Worm (Caenorhabditis elegans): ENCODE results near the gene F20B6.6.

Gene F20B6.6

ce11 chrX:4190537-4191144, 11.4 kb downstream of the F20B6.6 start, which contains the start of gene vha-12:
vha-12 (plus strand) TSS chrX:4191094.
- TF ChIP-seq sea-2 (GFP tag; optimal IDR thresholded peaks at IDR 0.05) (no peak), ceh-16 (tag; optimal IDR thresholded peaks at IDR 0.05) (no peak), fkh-2 (tag; optimal IDR thresholded peaks at IDR 0.05) (no peak), eor-1 (tag; optimal IDR thresholded peaks at IDR 0.05) (peak in 1 of 2 experiments; percentile 3), nhr-76 (tag; optimal IDR thresholded peaks at IDR 0.05) (peak; percentile 10), nhr-43 (tag; optimal IDR thresholded peaks at IDR 0.05; ENCODE audit: poor library complexity, severe bottlenecking) (peak; percentile 86), egl-27 (tag; optimal IDR thresholded peaks at IDR 0.05) (peak; percentile 49), nhr-28 (tag; optimal IDR thresholded peaks at IDR 0.05) (no peak), unc-62 (GFP tag; optimal IDR thresholded peaks at IDR 0.05) (peak; percentile 7), mdl-1 (tag; optimal IDR thresholded peaks at IDR 0.05) (peak; percentile 19), jun-1 (tag; optimal IDR thresholded peaks at IDR 0.05) (peak; percentile 93), nhr-25 (tag; optimal IDR thresholded peaks at IDR 0.05) (peak; percentile 97), mml-1 (tag; optimal IDR thresholded peaks at IDR 0.05) (no peak), fkh-10 (GFP tag; optimal IDR thresholded peaks at IDR 0.05) (peak; percentile 59), ztf-11 (tag; optimal IDR thresholded peaks at IDR 0.05) (no peak), egl-5 (tag; optimal IDR thresholded peaks at IDR 0.05) (peak; percentile 75), snpc-4 (tag; optimal IDR thresholded peaks at IDR 0.05) (peak; percentile 74), tbx-2 (tag; optimal IDR thresholded peaks at IDR 0.05) (peak; percentile 58), unc-39 (tag; optimal IDR thresholded peaks at IDR 0.05) (no peak), aly-2 (tag; optimal IDR thresholded peaks at IDR 0.05) (no peak), zag-1 (tag; optimal IDR thresholded peaks at IDR 0.05) (peak; percentile 48), nhr-23 (tag; optimal IDR thresholded peaks at IDR 0.05) (peak; percentile 98), pha-4 (tag; optimal IDR thresholded peaks at IDR 0.05) (peak; percentile 93), nhr-12 (tag; optimal IDR thresholded peaks at IDR 0.05) (no peak), nhr-67 (tag; optimal IDR thresholded peaks at IDR 0.05) (no peak), ama-1 (optimal IDR thresholded peaks at IDR 0.05) (no peak), ceh-82 (tag; optimal IDR thresholded peaks at IDR 0.05) (peak; percentile 55), lsy-12 (tag; optimal IDR thresholded peaks at IDR 0.05) (peak; percentile 72), fos-1 (tag; optimal IDR thresholded peaks at IDR 0.05) (no peak), elt-1 (tag; optimal IDR thresholded peaks at IDR 0.05) (no peak), ZK546.5 (tag; optimal IDR thresholded peaks at IDR 0.05) (no peak), nhr-237 (tag; optimal IDR thresholded peaks at IDR 0.05) (no peak), daf-12 (tag; optimal IDR thresholded peaks at IDR 0.05) (no peak), pqm-1 (tag; optimal IDR thresholded peaks at IDR 0.05) (peak; percentile 93), lin-39 (tag; optimal IDR thresholded peaks at IDR 0.05) (peak; percentile 89), ceh-9 (tag; optimal IDR thresholded peaks at IDR 0.05) (no peak), ztf-4 (tag; optimal IDR thresholded peaks at IDR 0.05) (peak; percentile 33), nhr-77 (tag; optimal IDR thresholded peaks at IDR 0.05) (no peak), elt-2 (tag; optimal IDR thresholded peaks at IDR 0.05) (peak; percentile 88), nfya-1 (tag; optimal IDR thresholded peaks at IDR 0.05; ENCODE audit: insufficient read depth) (peak; percentile 94), ceh-28 (tag; optimal IDR thresholded peaks at IDR 0.05) (peak; percentile 85), R02D3.7 (tag; optimal IDR thresholded peaks at IDR 0.05) (peak; percentile 71), elt-3 (tag; optimal IDR thresholded peaks at IDR 0.05) (peak in 1 of 3 experiments; percentile 74), nhr-11 (tag; optimal IDR thresholded peaks at IDR 0.05) (peak; percentile 54), skn-1 (tag; optimal IDR thresholded peaks at IDR 0.05) (peak; percentile 68), lin-15B (tag; optimal IDR thresholded peaks at IDR 0.05) (peak; percentile 88), hmg-11 (tag; optimal IDR thresholded peaks at IDR 0.05) (peak; percentile 83)
